Worm (Caenorhabditis elegans): ENCODE data around the gene Y19D10B.8.
A peak's percentile ranks its signal among the peaks of the same experiment; 100 is the strongest.

Gene Y19D10B.8

DNA sequence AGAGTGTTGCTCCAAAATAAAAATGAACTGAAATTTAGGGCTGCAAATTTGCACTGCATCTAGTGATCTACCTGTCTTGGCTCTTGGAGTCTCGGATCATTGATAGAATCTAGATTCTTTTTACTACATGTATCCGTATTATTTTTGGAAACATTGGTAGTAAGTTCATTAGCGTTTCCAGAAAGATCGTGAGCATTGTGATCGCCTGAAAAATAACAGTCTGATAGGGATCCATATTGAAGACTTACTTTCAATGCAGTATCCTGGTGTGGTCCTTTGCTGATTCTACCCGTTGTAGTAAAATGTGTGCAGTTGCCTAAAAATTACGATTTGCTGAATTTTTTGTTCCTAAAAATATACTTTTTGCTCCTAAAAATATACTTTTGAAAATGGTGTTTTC, 5.6 kb upstream of the Y19D10B.8 start:
- no peak for TF ChIP-seq lsy-2 (tag; optimal IDR thresholded peaks at IDR 0.05)
- TF ChIP-seq aha-1 (tag): peak; percentile 83
- no peak for TF ChIP-seq nhr-237 (tag; optimal IDR thresholded peaks at IDR 0.05)

DNA sequence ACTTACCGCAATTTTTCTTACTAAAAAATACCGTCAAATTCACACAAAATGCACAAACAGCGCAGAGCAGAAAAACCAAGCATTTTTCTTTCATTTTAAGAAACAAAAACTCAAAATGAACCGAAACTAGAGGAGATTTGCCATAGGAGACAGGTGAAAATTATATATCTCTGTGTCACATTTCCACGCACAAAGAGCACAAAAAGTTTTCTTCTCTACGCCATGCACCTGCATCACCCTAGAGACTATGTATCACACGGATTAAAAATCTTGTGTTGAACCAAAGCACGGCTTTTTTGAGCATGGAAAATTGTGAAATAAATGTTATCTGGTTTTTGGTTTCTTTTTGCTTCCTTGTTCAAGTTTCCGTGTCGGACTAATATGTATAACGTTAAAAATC, 3.0 kb upstream of the Y19D10B.8 start, which contains the start of gene irld-15:
irld-15 (minus strand) TSS at position 101 of the 400 bp plus-strand sequence.
- no peak for TF ChIP-seq daf-16 (GFP tag; optimal IDR thresholded peaks at IDR 0.05)
- TF ChIP-seq daf-16 (tag; optimal IDR thresholded peaks at IDR 0.05): no peak
- no peak for TF ChIP-seq dmd-8 (GFP tag; IDR thresholded peaks at IDR 0.05)
- TF ChIP-seq daf-8 (GFP tag; IDR thresholded peaks at IDR 0.05): no peak
- TF ChIP-seq egl-43 (GFP tag; IDR thresholded peaks at IDR 0.05): no peak
- TF ChIP-seq F49E8.2 (tag; optimal IDR thresholded peaks at IDR 0.05; ENCODE audit: borderline replicate concordance): no peak
- no peak for TF ChIP-seq lsy-2 (tag; optimal IDR thresholded peaks at IDR 0.05)
- no peak for TF ChIP-seq lir-3 (tag; optimal IDR thresholded peaks at IDR 0.05)
- no peak for TF ChIP-seq zip-2 (tag; optimal IDR thresholded peaks at IDR 0.05)
- TF ChIP-seq snpc-4 (tag; optimal IDR thresholded peaks at IDR 0.05): no peak
- TF ChIP-seq ces-1 (GFP tag; optimal IDR thresholded peaks at IDR 0.05): no peak
- no peak for TF ChIP-seq attf-4 (tag; optimal IDR thresholded peaks at IDR 0.05)
- no peak for TF ChIP-seq nhr-28 (tag; optimal IDR thresholded peaks at IDR 0.05)
- no peak for TF ChIP-seq lin-1 (GFP tag; IDR thresholded peaks at IDR 0.05)
- TF ChIP-seq F26F4.8 (GFP tag; conservative IDR thresholded peaks at IDR 0.05): no peak
- no peak for TF ChIP-seq mdt-29 (GFP tag; IDR thresholded peaks at IDR 0.05)
- TF ChIP-seq unc-62 (GFP tag; optimal IDR thresholded peaks at IDR 0.05 in 1 of 2): no peak
- TF ChIP-seq unc-62 (tag; optimal IDR thresholded peaks at IDR 0.05): no peak
- no peak for TF ChIP-seq gei-8 (GFP tag; optimal IDR thresholded peaks at IDR 0.05)
- TF ChIP-seq mxl-2 (GFP tag; conservative IDR thresholded peaks at IDR 0.05): no peak

ce11 chrV:2294577-2294976, 6.2 kb downstream of the Y19D10B.8 start, which contains the start of gene nhr-226:
TSS of gene nhr-226 (plus strand) at chrV:2294877.
- TF ChIP-seq lin-13 (GFP tag; optimal IDR thresholded peaks at IDR 0.05) (no peak), mep-1 (tag; optimal IDR thresholded peaks at IDR 0.05) (no peak), pqm-1 (tag; optimal IDR thresholded peaks at IDR 0.05) (peak; percentile 13), nhr-10 (tag; optimal IDR thresholded peaks at IDR 0.05) (no peak), F10B5.3 (tag; optimal IDR thresholded peaks at IDR 0.05) (no peak)

ce11 chrV:2292240-2292639, 8.6 kb downstream of the Y19D10B.8 start, which contains the start of gene nhr-115:
TSS of gene nhr-115 (plus strand) at chrV:2292540.
- no peak for TF ChIP-seq nhr-11 (tag; optimal IDR thresholded peaks at IDR 0.05)
- no peak for TF ChIP-seq ztf-11 (tag; optimal IDR thresholded peaks at IDR 0.05)
- peak; percentile 14 for TF ChIP-seq pqm-1 (tag; optimal IDR thresholded peaks at IDR 0.05)
- TF ChIP-seq dmd-6 (GFP tag; IDR thresholded peaks at IDR 0.05): peak; percentile 26; the same call in 1 of the 2 replicates
- peak; percentile 41 for TF ChIP-seq nhr-28 (tag; optimal IDR thresholded peaks at IDR 0.05)
- no peak for TF ChIP-seq snpc-1.2 (GFP tag; IDR thresholded peaks at IDR 0.05)

ce11 chrV:2290329-2290728, 10.5 kb downstream of the Y19D10B.8 start, which contains the start of gene nhr-225:
TSS of gene nhr-225 (minus strand) at chrV:2290474.
- peak; percentile 8 for TF ChIP-seq dve-1 (tag; optimal IDR thresholded peaks at IDR 0.05; ENCODE audit: insufficient read depth)
- no peak for TF ChIP-seq pha-4 (GFP tag; IDR thresholded peaks at IDR 0.05)
- TF ChIP-seq pha-4 (tag; optimal IDR thresholded peaks at IDR 0.05): no peak

- TF ChIP-seq T20F7.1 (GFP tag; optimal IDR thresholded peaks at IDR 0.05): peak; percentile 33
- TF ChIP-seq egl-27 (tag; optimal IDR thresholded peaks at IDR 0.05): no peak
- TF ChIP-seq spr-1 (tag; optimal IDR thresholded peaks at IDR 0.05): no peak
- TF ChIP-seq hlh-30 (tag; optimal IDR thresholded peaks at IDR 0.05; ENCODE audit: insufficient read depth): peak; percentile 12
- peak; percentile 51 for TF ChIP-seq nhr-28 (tag; optimal IDR thresholded peaks at IDR 0.05)
- TF ChIP-seq aha-1 (tag): peak; percentile 75
- peak; percentile 31 for TF ChIP-seq dve-1 (tag; optimal IDR thresholded peaks at IDR 0.05; ENCODE audit: insufficient read depth)
Observed at ce11 chrV:2285107-2285506, 15.7 kb downstream of the Y19D10B.8 start, which contains the start of gene nhr-227. TSS of gene nhr-227 (plus strand) at chrV:2285432.

All from whole organism, L4 larva.